Worm (Caenorhabditis elegans) whole organism, mixed stage, embryonic: ENCODE results near the gene C06C3.3.

Experiments used
- M03D4.4 ChIP-seq: sonication (generic microtip); optimal IDR thresholded peaks from 2 replicates; lab custom pipeline; 2017; ENCODE audit warnings: mild to moderate bottlenecking, missing genetic modification characterization, missing compliant biosample characterization
- bed-3 ChIP-seq: fragments of 200-800 bp; sonication (Bioruptor generic); optimal IDR thresholded peaks from 3 replicates; lab custom pipeline; 2018; ENCODE audit warnings: mild to moderate bottlenecking, missing genetic modification characterization, moderate library complexity, missing compliant biosample characterization
- blmp-1 ChIP-seq: fragments of 150-350 bp; optimal IDR thresholded peaks from 2 replicates; lab custom pipeline; 2014; ENCODE audit warnings: missing biosample characterization, missing genetic modification characterization
- ceh-39 ChIP-seq: fragments of 150-350 bp; optimal IDR thresholded peaks from 2 replicates; lab custom pipeline; 2014; ENCODE audit warnings: missing biosample characterization, missing genetic modification characterization
- ceh-43 ChIP-seq: fragments of 200-800 bp; sonication (Bioruptor generic); optimal IDR thresholded peaks from 2 replicates; lab custom pipeline; 2018; ENCODE audit warnings: mild to moderate bottlenecking, missing genetic modification characterization, moderate library complexity, missing compliant biosample characterization
- ceh-83 ChIP-seq: fragments of 200-800 bp; sonication (Bioruptor generic); optimal IDR thresholded peaks from 2 replicates; lab custom pipeline; 2018; ENCODE audit warnings: mild to moderate bottlenecking, missing genetic modification characterization, missing compliant biosample characterization
- ces-1 ChIP-seq: fragments of 150-350 bp; optimal IDR thresholded peaks from 2 replicates; lab custom pipeline; 2014; ENCODE audit warnings: missing biosample characterization, missing genetic modification reagents, missing genetic modification characterization
- drap-1 ChIP-seq: fragments of 200-800 bp; sonication (Bioruptor generic); optimal IDR thresholded peaks from 3 replicates; lab custom pipeline; 2018; ENCODE audit warnings: mild to moderate bottlenecking, missing genetic modification characterization, missing compliant biosample characterization
- elt-1 ChIP-seq: sonication (generic microtip); optimal IDR thresholded peaks from 2 replicates; lab custom pipeline; 2017; ENCODE audit warnings: missing genetic modification characterization, mild to moderate bottlenecking, missing compliant biosample characterization, antibody characterized with exemption, moderate library complexity, borderline replicate concordance; ENCODE audit not compliant: insufficient read depth
- elt-3 ChIP-seq: fragments of 150-350 bp; optimal IDR thresholded peaks from 2 replicates; lab custom pipeline; 2014; ENCODE audit warnings: missing biosample characterization, missing genetic modification characterization
- flh-1 ChIP-seq: fragments of 200-800 bp; sonication (Bioruptor generic); optimal IDR thresholded peaks from 2 replicates; lab custom pipeline; 2018; ENCODE audit warnings: mild to moderate bottlenecking, missing genetic modification characterization, moderate library complexity, missing compliant biosample characterization
- ham-2 ChIP-seq: fragments of 200-800 bp; sonication (Bioruptor generic); optimal IDR thresholded peaks from 2 replicates; lab custom pipeline; 2018; ENCODE audit warnings: mild to moderate bottlenecking, missing genetic modification characterization, missing compliant biosample characterization
- hlh-1 ChIP-seq: fragments of 150-350 bp; optimal IDR thresholded peaks from 2 replicates; lab custom pipeline; 2014; ENCODE audit warnings: missing biosample characterization, missing genetic modification reagents, missing genetic modification characterization
- lin-13 ChIP-seq: fragments of 150-350 bp; optimal IDR thresholded peaks from 2 replicates; lab custom pipeline; 2014; ENCODE audit warnings: missing biosample characterization, missing genetic modification characterization
- lsy-2 ChIP-seq: fragments of 150-350 bp; optimal IDR thresholded peaks from 2 replicates; lab custom pipeline; 2014; ENCODE audit warnings: missing biosample characterization, missing genetic modification characterization
- mab-5 ChIP-seq: fragments of 150-350 bp; optimal IDR thresholded peaks from 2 replicates; lab custom pipeline; 2014; ENCODE audit warnings: missing biosample characterization, missing genetic modification characterization
- mep-1 ChIP-seq: fragments of 150-350 bp; optimal IDR thresholded peaks from 2 replicates; lab custom pipeline; 2017; ENCODE audit warnings: missing biosample characterization, missing genetic modification reagents, missing genetic modification characterization, inconsistent platforms
- mls-2 ChIP-seq: sonication (generic microtip); optimal IDR thresholded peaks from 2 replicates; lab custom pipeline; 2016; ENCODE audit warnings: mild to moderate bottlenecking, missing genetic modification characterization, moderate library complexity, missing compliant biosample characterization
- nhr-12 ChIP-seq: fragments of 150-350 bp; optimal IDR thresholded peaks from 2 replicates; lab custom pipeline; 2014; ENCODE audit warnings: missing biosample characterization, missing genetic modification characterization
- nhr-2 ChIP-seq: fragments of 150-350 bp; optimal IDR thresholded peaks from 2 replicates; lab custom pipeline; 2014; ENCODE audit warnings: missing biosample characterization, missing genetic modification characterization
- nhr-237 ChIP-seq: fragments of 150-350 bp; optimal IDR thresholded peaks from 2 replicates; lab custom pipeline; 2014; ENCODE audit warnings: missing biosample characterization, missing genetic modification characterization
- nhr-28 ChIP-seq: fragments of 150-350 bp; optimal IDR thresholded peaks from 2 replicates; lab custom pipeline; 2014; ENCODE audit warnings: missing biosample characterization, missing genetic modification characterization
- nhr-76 ChIP-seq: sonication (generic microtip); optimal IDR thresholded peaks from 2 replicates; lab custom pipeline; 2017; ENCODE audit warnings: missing biosample characterization, missing genetic modification characterization
- pha-4 ChIP-seq: fragments of 150-350 bp; optimal IDR thresholded peaks from 2 replicates; lab custom pipeline; 2018; ENCODE audit warnings: missing biosample characterization, missing genetic modification reagents, missing genetic modification characterization
- sem-2 ChIP-seq: fragments of 200-800 bp; sonication (Bioruptor generic); optimal IDR thresholded peaks from 2 replicates; lab custom pipeline; 2018; ENCODE audit warnings: mild to moderate bottlenecking, missing genetic modification characterization, missing compliant biosample characterization
- snpc-4 ChIP-seq: fragments of 150-350 bp; optimal IDR thresholded peaks from 2 replicates; lab custom pipeline; 2014; ENCODE audit warnings: missing biosample characterization, missing genetic modification characterization
- tbx-8 ChIP-seq: fragments of 200-800 bp; sonication (Bioruptor generic); optimal IDR thresholded peaks from 2 replicates; lab custom pipeline; 2018; ENCODE audit warnings: mild to moderate bottlenecking, missing genetic modification characterization, moderate library complexity, missing compliant biosample characterization
- unc-39 ChIP-seq: fragments of 150-350 bp; optimal IDR thresholded peaks from 2 replicates; lab custom pipeline; 2014; ENCODE audit warnings: missing biosample characterization, missing genetic modification characterization
- unc-62 ChIP-seq: fragments of 150-350 bp; optimal IDR thresholded peaks from 2 replicates; lab custom pipeline; 2014; ENCODE audit warnings: missing biosample characterization, missing genetic modification reagents, missing genetic modification characterization
- zip-8 ChIP-seq: fragments of 150-350 bp; optimal IDR thresholded peaks from 2 replicates; lab custom pipeline; 2014; ENCODE audit warnings: missing biosample characterization, missing genetic modification characterization
- ztf-11 ChIP-seq: fragments of 150-350 bp; optimal IDR thresholded peaks from 2 replicates; lab custom pipeline; 2014; ENCODE audit warnings: missing biosample characterization, missing genetic modification characterization

Gene C06C3.3

ce11 chrII:9372393-9372792, at the start of gene C06C3.3:
C06C3.3 (minus strand) TSS chrII:9372493.
- no peak for TF ChIP-seq nhr-28 (tag; lab: Kevin White, UChicago)
- TF ChIP-seq nhr-76 = no peak
- no peak for TF ChIP-seq elt-1
- no peak for TF ChIP-seq pha-4 (tag; lab: Kevin White, UChicago)
- no peak for TF ChIP-seq elt-3 (tag; lab: Kevin White, UChicago)
- TF ChIP-seq ceh-43 (GFP tag; lab: Kevin White, UChicago) = no peak
- TF ChIP-seq ces-1 (GFP tag; lab: Kevin White, UChicago) = no peak
- TF ChIP-seq nhr-2 (tag; lab: Kevin White, UChicago) = no peak
- no peak for TF ChIP-seq snpc-4
- no peak for TF ChIP-seq ham-2
- no peak for TF ChIP-seq unc-62 (GFP tag; lab: Kevin White, UChicago)
- TF ChIP-seq ztf-11 (tag; lab: Kevin White, UChicago) = no peak
- no peak for TF ChIP-seq nhr-237

- TF ChIP-seq mep-1 (tag; lab: Kevin White, UChicago) (no peak), ceh-43 (GFP tag; lab: Kevin White, UChicago) (no peak), ceh-83 (GFP tag; lab: Kevin White, UChicago) (no peak), drap-1 (GFP tag; lab: Kevin White, UChicago) (no peak), zip-8 (tag; lab: Kevin White, UChicago) (no peak), elt-1 (no peak), nhr-2 (tag; lab: Kevin White, UChicago) (no peak), ceh-39 (tag; lab: Kevin White, UChicago) (no peak)
These were observed 49.7 kb upstream of the C06C3.3 start, which contains the start of gene M176.11 for ce11 chrII:9421969-9422368. M176.11 (plus strand) TSS chrII:9422269.

DNA sequence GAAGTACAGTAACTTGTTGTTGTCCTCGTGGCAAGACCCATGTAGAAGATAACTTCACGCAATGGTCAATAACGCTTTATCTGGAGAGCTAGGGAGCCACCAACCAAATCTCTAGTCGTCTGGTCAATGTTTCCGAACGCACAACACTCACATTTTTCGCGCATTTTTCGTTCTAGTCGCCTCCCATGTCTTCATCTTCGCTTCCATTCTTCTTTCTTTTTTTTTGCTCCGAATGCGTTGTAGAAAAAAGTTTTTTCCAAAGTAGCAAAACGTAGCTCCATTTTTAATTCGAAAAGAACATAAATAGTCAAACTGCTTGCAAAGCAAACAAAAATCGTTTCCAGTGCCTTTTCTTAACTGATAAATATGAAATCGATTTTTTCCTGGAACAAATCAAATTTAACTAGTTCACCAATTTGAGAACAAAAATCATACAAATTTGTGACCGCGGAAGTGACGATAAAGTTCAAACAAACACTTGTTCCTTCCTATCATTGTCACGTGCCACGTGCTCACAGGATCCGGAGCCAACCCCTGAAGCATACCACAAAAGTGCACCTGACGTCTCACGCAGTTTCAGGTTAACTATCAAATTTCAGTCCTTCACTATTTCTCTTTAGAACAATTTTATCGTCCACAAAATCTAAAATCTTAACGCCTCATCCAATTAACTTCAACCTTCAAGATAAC, 46.7 kb upstream of the C06C3.3 start:
- no peak for TF ChIP-seq unc-39 (tag; lab: Kevin White, UChicago)
- TF ChIP-seq nhr-12 (tag; lab: Kevin White, UChicago) = no peak
- no peak for TF ChIP-seq mls-2 (tag; lab: Kevin White, UChicago)
- no peak for TF ChIP-seq nhr-76
- no peak for TF ChIP-seq nhr-28 (tag; lab: Kevin White, UChicago)
- no peak for TF ChIP-seq tbx-8 (GFP tag; lab: Kevin White, UChicago)
- TF ChIP-seq nhr-2 (tag; lab: Kevin White, UChicago) = no peak
- no peak for TF ChIP-seq sem-2 (GFP tag; lab: Kevin White, UChicago)
- no peak for TF ChIP-seq bed-3 (GFP tag; lab: Kevin White, UChicago)
- no peak for TF ChIP-seq zip-8 (tag; lab: Kevin White, UChicago)
- TF ChIP-seq snpc-4 = no peak
- TF ChIP-seq unc-62 (GFP tag; lab: Kevin White, UChicago) = no peak
- TF ChIP-seq mab-5 = no peak

DNA sequence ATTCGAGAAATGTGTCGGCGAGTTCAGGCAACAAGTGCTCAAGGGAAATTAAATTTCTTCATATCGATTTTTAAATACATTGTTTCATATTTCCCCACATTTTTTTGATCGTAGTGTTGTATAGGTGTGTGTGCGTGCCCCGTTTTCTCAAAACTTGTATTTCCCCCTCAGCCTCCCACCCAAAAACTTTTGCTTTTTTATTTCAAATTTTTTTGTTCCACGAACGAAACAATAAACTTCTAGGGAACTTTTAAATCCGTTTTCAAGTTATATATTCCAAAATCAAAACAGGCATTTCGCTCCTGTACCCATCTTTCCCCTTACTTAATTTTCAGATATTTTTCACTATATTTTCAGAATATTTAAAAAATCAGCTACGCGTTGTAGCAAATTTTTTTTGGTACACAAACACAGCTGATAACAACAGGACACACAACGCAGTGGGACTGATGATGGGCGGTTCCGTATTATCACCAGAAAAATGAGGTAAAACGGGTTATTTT, 45.8 kb upstream of the C06C3.3 start, which contains the start of the genes M176.4 and M176.16:
TSS of gene M176.4 (plus strand) at position 301 of the 503 bp plus-strand sequence.
TSS of gene M176.16 (plus strand) at position 453 of the 503 bp plus-strand sequence.
- no peak for TF ChIP-seq M03D4.4 (tag; lab: Kevin White, UChicago)
- TF ChIP-seq flh-1 = no peak
- no peak for TF ChIP-seq snpc-4
- no peak for TF ChIP-seq elt-1
- TF ChIP-seq bed-3 (GFP tag; lab: Kevin White, UChicago) = no peak
- no peak for TF ChIP-seq ces-1 (GFP tag; lab: Kevin White, UChicago)
- TF ChIP-seq unc-62 (GFP tag; lab: Kevin White, UChicago) = no peak

ce11 chrII:9416381-9417276, 44.3 kb upstream of the C06C3.3 start, which contains the start of the genes gss-1 and chch-3:
gss-1 (minus strand) TSS chrII:9416431.
chch-3 (plus strand) TSS chrII:9417013.
- no peak for TF ChIP-seq unc-39 (tag; lab: Kevin White, UChicago)
- TF ChIP-seq unc-62 (GFP tag; lab: Kevin White, UChicago) = no peak
- no peak for TF ChIP-seq flh-1
- no peak for TF ChIP-seq drap-1 (GFP tag; lab: Kevin White, UChicago)
- peak; percentile 39 for TF ChIP-seq ham-2
- TF ChIP-seq lsy-2 = peak; percentile 38
- no peak for TF ChIP-seq nhr-28 (tag; lab: Kevin White, UChicago)
- no peak for TF ChIP-seq M03D4.4 (tag; lab: Kevin White, UChicago)
- no peak for TF ChIP-seq bed-3 (GFP tag; lab: Kevin White, UChicago)
- TF ChIP-seq nhr-12 (tag; lab: Kevin White, UChicago) = no peak
- TF ChIP-seq ceh-39 (tag; lab: Kevin White, UChicago) = no peak
- TF ChIP-seq lin-13 = peak; percentile 27
- peak; percentile 68 for TF ChIP-seq mep-1 (tag; lab: Kevin White, UChicago)
- no peak for TF ChIP-seq hlh-1 (tag; lab: Kevin White, UChicago)
- TF ChIP-seq ceh-83 (GFP tag; lab: Kevin White, UChicago) = no peak
- TF ChIP-seq blmp-1 = no peak
- TF ChIP-seq elt-3 (tag; lab: Kevin White, UChicago) = no peak
